Fruit fly (Drosophila melanogaster) whole organism, embryonic: Measurements from ENCODE around the gene Hph.

ENCODE experiments used
- Atf6 ChIP-seq: fragments of 200-800 bp; sonication (Bioruptor generic); IDR thresholded peaks from 2 replicates; pipeline ENCODE4 v1.3.6; 2022; ENCODE audit warnings: missing biosample characterization, missing genetic modification characterization
- CG10543 ChIP-seq: fragments of 200-800 bp; sonication (Bioruptor generic); optimal IDR thresholded peaks from 3 replicates; lab custom pipeline; 2017; ENCODE audit warnings: missing biosample characterization, mild to moderate bottlenecking, missing genetic modification characterization, moderate library complexity
- CG11398 ChIP-seq: fragments of 200-800 bp; sonication (Bioruptor generic); optimal IDR thresholded peaks from 2 replicates; lab custom pipeline; 2016; ENCODE audit warnings: missing biosample characterization, missing genetic modification characterization
- CG12299 ChIP-seq: fragments of 200-800 bp; sonication (Bioruptor generic); optimal IDR thresholded peaks from 2 replicates; lab custom pipeline; 2018; ENCODE audit warnings: missing biosample characterization, mild to moderate bottlenecking, missing genetic modification characterization
- CG12659 ChIP-seq: fragments of 200-800 bp; sonication (Bioruptor generic); optimal IDR thresholded peaks from 3 replicates; lab custom pipeline; 2017; ENCODE audit warnings: mild to moderate bottlenecking, missing biosample characterization, missing genetic modification reagents, missing genetic modification characterization
- CG12769 ChIP-seq: fragments of 200-800 bp; sonication (Bioruptor generic); optimal IDR thresholded peaks from 2 replicates; lab custom pipeline; 2019; ENCODE audit warnings: missing biosample characterization, mild to moderate bottlenecking, missing genetic modification characterization, moderate library complexity
- CG13287 ChIP-seq: fragments of 200-800 bp; sonication (Bioruptor generic); IDR thresholded peaks from 2 replicates; pipeline ENCODE4 v1.3.6; 2022; ENCODE audit warnings: missing biosample characterization, missing genetic modification characterization; ENCODE audit not compliant: partially characterized antibody
- CG14860 ChIP-seq: fragments of 200-800 bp; sonication (Bioruptor generic); IDR thresholded peaks from 3 replicates; pipeline ENCODE4 v1.3.6; 2022; ENCODE audit warnings: missing biosample characterization, missing genetic modification characterization; ENCODE audit not compliant: partially characterized antibody
- CG17612 ChIP-seq: fragments of 200-800 bp; sonication (Bioruptor generic); IDR thresholded peaks from 2 replicates; pipeline ENCODE4 v1.3.6; 2022; ENCODE audit warnings: missing biosample characterization, missing genetic modification characterization
- CG1792 ChIP-seq: fragments of 200-800 bp; sonication (Bioruptor generic); optimal IDR thresholded peaks from 2 replicates; lab custom pipeline; 2016; ENCODE audit warnings: missing biosample characterization, missing genetic modification characterization
- CG2678 ChIP-seq: fragments of 200-800 bp; sonication (Bioruptor generic); optimal IDR thresholded peaks from 3 replicates; lab custom pipeline; 2019; ENCODE audit warnings: missing biosample characterization, mild to moderate bottlenecking, missing genetic modification characterization, moderate library complexity
- CG3065 ChIP-seq: fragments of 200-800 bp; sonication (Bioruptor generic); optimal IDR thresholded peaks from 2 replicates; lab custom pipeline; 2016; ENCODE audit warnings: missing biosample characterization, missing genetic modification characterization
- CG34376 ChIP-seq: fragments of 200-800 bp; sonication (Bioruptor generic); optimal IDR thresholded peaks from 2 replicates; lab custom pipeline; 2018; ENCODE audit warnings: missing biosample characterization, mild to moderate bottlenecking, missing genetic modification characterization
- CG34422 ChIP-seq: fragments of 200-800 bp; sonication (Bioruptor generic); IDR thresholded peaks from 3 replicates; pipeline ENCODE4 v1.3.6; 2022; ENCODE audit warnings: missing biosample characterization, missing genetic modification characterization
- CG4282 ChIP-seq: fragments of 200-800 bp; sonication (Bioruptor generic); optimal IDR thresholded peaks from 2 replicates; lab custom pipeline; 2016; ENCODE audit warnings: missing biosample characterization, missing genetic modification characterization
- CG6175 ChIP-seq: fragments of 200-800 bp; sonication (Bioruptor generic); IDR thresholded peaks from 3 replicates; pipeline ENCODE4 v1.3.6; 2022; ENCODE audit warnings: missing biosample characterization, missing genetic modification characterization
- CG8478 ChIP-seq: fragments of >200 bp; optimal IDR thresholded peaks from 2 replicates; lab custom pipeline; 2018
- CG9932 ChIP-seq: fragments of 200-800 bp; sonication (Bioruptor generic); IDR thresholded peaks from 2 replicates; pipeline ENCODE4 v1.3.6; 2022; ENCODE audit warnings: missing biosample characterization, missing genetic modification characterization
- CoRest ChIP-seq: fragments of 200-800 bp; sonication (Bioruptor generic); optimal IDR thresholded peaks from 3 replicates; lab custom pipeline; 2018; ENCODE audit warnings: missing biosample characterization, mild to moderate bottlenecking, missing genetic modification characterization, moderate library complexity
- Dbx ChIP-seq: fragments of 200-800 bp; sonication (Bioruptor generic); IDR thresholded peaks from 3 replicates; pipeline ENCODE4 v1.3.6; 2022; ENCODE audit warnings: missing biosample characterization, missing genetic modification characterization
- Deaf1 ChIP-seq: fragments of 200-800 bp; optimal IDR thresholded peaks from 3 replicates; lab custom pipeline; 2019; ENCODE audit warnings: missing biosample characterization, mild to moderate bottlenecking, missing genetic modification characterization, moderate library complexity
- Fer1 ChIP-seq: fragments of 200-800 bp; sonication (Bioruptor generic); optimal IDR thresholded peaks from 2 replicates; lab custom pipeline; 2017; ENCODE audit warnings: missing biosample characterization, mild to moderate bottlenecking, missing genetic modification characterization
- HLH54F ChIP-seq: fragments of 200-800 bp; sonication (Bioruptor generic); optimal IDR thresholded peaks from 3 replicates; lab custom pipeline; 2016; ENCODE audit warnings: missing biosample characterization, missing genetic modification characterization
- Kr ChIP-seq: fragments of 200-800 bp; sonication (Bioruptor generic); optimal IDR thresholded peaks from 2 replicates; lab custom pipeline; 2017; ENCODE audit warnings: missing biosample characterization, mild to moderate bottlenecking, missing genetic modification characterization
- MBD-R2 ChIP-seq: fragments of 200-800 bp; sonication (Bioruptor generic); IDR thresholded peaks from 2 replicates; pipeline ENCODE4 v1.3.6; 2022; ENCODE audit warnings: missing biosample characterization, missing genetic modification characterization
- Mes4 ChIP-seq: fragments of 200-800 bp; sonication (Bioruptor generic); optimal IDR thresholded peaks from 2 replicates; lab custom pipeline; 2016; ENCODE audit warnings: missing biosample characterization, missing genetic modification characterization
- Nf-YC ChIP-seq: fragments of 200-800 bp; optimal IDR thresholded peaks from 3 replicates; lab custom pipeline; 2019; ENCODE audit warnings: missing biosample characterization, mild to moderate bottlenecking, missing genetic modification characterization, moderate library complexity
- NfI ChIP-seq: fragments of 200-800 bp; sonication (Bioruptor generic); optimal IDR thresholded peaks from 3 replicates; lab custom pipeline; 2018; ENCODE audit warnings: missing biosample characterization, mild to moderate bottlenecking, missing genetic modification characterization, moderate library complexity
- Opbp ChIP-seq: fragments of 200-800 bp; sonication (Bioruptor generic); IDR thresholded peaks from 3 replicates; pipeline ENCODE4 v1.3.6; 2022; ENCODE audit warnings: missing biosample characterization, missing genetic modification characterization; ENCODE audit not compliant: partially characterized antibody
- bbx ChIP-seq: fragments of 200-800 bp; sonication (Bioruptor generic); IDR thresholded peaks from 2 replicates; pipeline ENCODE4 v1.3.6; 2022; ENCODE audit warnings: missing biosample characterization, missing genetic modification characterization; ENCODE audit not compliant: partially characterized antibody
- bcd ChIP-seq: fragments of 200-800 bp; sonication (Bioruptor generic); optimal IDR thresholded peaks from 2 replicates; lab custom pipeline; 2017; ENCODE audit warnings: missing biosample characterization, mild to moderate bottlenecking, missing genetic modification characterization
- chinmo ChIP-seq: fragments of 200-800 bp; sonication (Bioruptor generic); IDR thresholded peaks from 4 replicates; pipeline ENCODE4 v1.3.6; 2022; ENCODE audit warnings: missing biosample characterization, missing genetic modification characterization; ENCODE audit not compliant: partially characterized antibody
- crol ChIP-seq: fragments of 200-800 bp; sonication (Bioruptor generic); IDR thresholded peaks from 2 replicates; pipeline ENCODE4 v1.3.6; 2022; ENCODE audit warnings: missing biosample characterization, missing genetic modification characterization
- danr ChIP-seq: fragments of 200-800 bp; sonication (Bioruptor generic); IDR thresholded peaks from 2 replicates; pipeline ENCODE4 v1.3.6; 2022; ENCODE audit warnings: missing biosample characterization, missing genetic modification characterization
- dpn ChIP-seq, 2 experiments: fragments of 200-800 bp; sonication (Bioruptor generic); optimal IDR thresholded peaks; 3 replicates each; lab custom pipeline; 2016; ENCODE audit warnings: missing biosample characterization in 2 of 2, missing genetic modification characterization in 2 of 2
- ewg ChIP-seq: fragments of 200-800 bp; sonication (Bioruptor generic); optimal IDR thresholded peaks from 3 replicates; lab custom pipeline; 2017; ENCODE audit warnings: mild to moderate bottlenecking, missing biosample characterization, missing genetic modification reagents, missing genetic modification characterization
- grau ChIP-seq: fragments of 200-800 bp; optimal IDR thresholded peaks from 3 replicates; lab custom pipeline; 2019; ENCODE audit warnings: missing biosample characterization, mild to moderate bottlenecking, missing genetic modification characterization, moderate library complexity
- gro ChIP-seq: fragments of 200-800 bp; sonication (Bioruptor generic); optimal IDR thresholded peaks from 2 replicates; lab custom pipeline; 2016; ENCODE audit warnings: missing biosample characterization, missing genetic modification characterization
- hb ChIP-seq: fragments of 200-800 bp; sonication (Bioruptor generic); IDR thresholded peaks from 3 replicates; pipeline ENCODE4 v1.3.6; 2022; ENCODE audit warnings: missing biosample characterization, missing genetic modification characterization; ENCODE audit not compliant: partially characterized antibody
- hbn ChIP-seq: fragments of 200-800 bp; sonication (Bioruptor generic); IDR thresholded peaks from 2 replicates; pipeline ENCODE4 v1.3.6; 2022; ENCODE audit warnings: missing biosample characterization, missing genetic modification characterization; ENCODE audit not compliant: partially characterized antibody
- kah ChIP-seq: fragments of 200-800 bp; sonication (Bioruptor generic); optimal IDR thresholded peaks from 2 replicates; lab custom pipeline; 2018; ENCODE audit warnings: missing biosample characterization, mild to moderate bottlenecking, missing genetic modification characterization
- lilli ChIP-seq: fragments of 200-800 bp; sonication (Bioruptor generic); optimal IDR thresholded peaks from 3 replicates; lab custom pipeline; 2016; ENCODE audit warnings: missing biosample characterization, missing genetic modification characterization
- pho ChIP-seq: fragments of 200-800 bp; sonication (Bioruptor generic); optimal IDR thresholded peaks from 2 replicates; lab custom pipeline; 2016; ENCODE audit warnings: missing biosample characterization, missing genetic modification characterization
- prd ChIP-seq, 3 experiments: fragments of >200 bp in 2 of 3; fragments of 200-800 bp in 1 of 3; sonication (Bioruptor generic) in 1 of 3; optimal IDR thresholded peaks in 2 of 3; IDR thresholded peaks in 1 of 3; 2 replicates in 2 of 3; 3 replicates in 1 of 3; pipeline versions ENCODE4 v1.3.6 to Lab custom; 2017 to 2022; ENCODE audit warnings: missing biosample characterization in 1 of 3, missing genetic modification characterization in 1 of 3
- row ChIP-seq: fragments of 200-800 bp; sonication (Bioruptor generic); IDR thresholded peaks from 3 replicates; pipeline ENCODE4 v1.3.6; 2022; ENCODE audit warnings: missing biosample characterization, missing genetic modification characterization
- sna ChIP-seq: fragments of 200-800 bp; sonication (Bioruptor generic); IDR thresholded peaks from 2 replicates; pipeline ENCODE4 v1.3.6; 2022; ENCODE audit warnings: missing biosample characterization, missing genetic modification characterization; ENCODE audit not compliant: partially characterized antibody
- ssp ChIP-seq: fragments of 200-800 bp; sonication (Bioruptor generic); IDR thresholded peaks from 2 replicates; pipeline ENCODE4 v1.3.6; 2022; ENCODE audit warnings: missing biosample characterization, missing genetic modification characterization
- z ChIP-seq: fragments of 200-800 bp; sonication (Bioruptor generic); IDR thresholded peaks from 3 replicates; pipeline ENCODE4 v1.3.6; 2022; ENCODE audit warnings: missing biosample characterization, missing genetic modification characterization

Gene Hph

dm6 chr3R:5251243-5251865, 5.5 kb upstream of the Hph start, which contains the start of gene CtsF (continued):
- TF ChIP-seq pho (GFP tag; lab: Kevin White, UChicago) (peak; percentile 23), CG14860 (peak; percentile 100), Kr (no peak), Fer1 (GFP tag; lab: Kevin White, UChicago) (peak; percentile 68), CG10543 (GFP tag; lab: Kevin White, UChicago) (peak; percentile 64), NfI (GFP tag; lab: Kevin White, UChicago) (peak; percentile 4), ssp (0 out of 2 replicates have a peak, but pooled peaks have one; percentile 20), hb (peak; percentile 99), bbx (peak; percentile 99), CG1792 (GFP tag; lab: Kevin White, UChicago) (peak; percentile 12), CG12299 (tag; lab: Kevin White, UChicago) (peak; percentile 28), z (GFP tag; lab: Robert Waterston, UW) (0 out of 3 replicates have a peak, but pooled peaks have one; percentile 30), sna (GFP tag; lab: Robert Waterston, UW) (peak; percentile 99), CoRest (tag; lab: Kevin White, UChicago) (peak; percentile 34), CG13287 (GFP tag; lab: Robert Waterston, UW) (peak; percentile 99), CG3065 (no peak), CG6175 (GFP tag; lab: Robert Waterston, UW) (peak; percentile 75; the same call in 1 of the 3 replicates), CG9932 (peak; percentile 62), CG4282 (GFP tag; lab: Kevin White, UChicago) (peak; percentile 32), grau (tag; lab: Kevin White, UChicago) (peak; percentile 19), CG34422 (GFP tag; lab: Robert Waterston, UW) (peak; percentile 85; the same call in 1 of the 3 replicates), CG34376 (GFP tag; lab: Kevin White, UChicago) (peak; percentile 42), CG8478 (lab: Kevin White, UChicago) (peak; percentile 93), CG17612 (GFP tag; lab: Robert Waterston, UW) (no peak), lilli (GFP tag; lab: Kevin White, UChicago) (peak; percentile 24), Atf6 (GFP tag; lab: Robert Waterston, UW) (peak; percentile 43; the same call in 1 of the 2 replicates), CG12769 (tag; lab: Kevin White, UChicago) (peak; percentile 84), HLH54F (GFP tag; lab: Kevin White, UChicago) (peak; percentile 13), gro (peak; percentile 57), crol (GFP tag; lab: Robert Waterston, UW) (peak; percentile 87), bcd (no peak), prd (optimal IDR thresholded peaks at IDR 0.05; lab: Kevin White, UChicago) (no peak), prd (GFP tag; IDR thresholded peaks at IDR 0.05; lab: Robert Waterston, UW) (no peak), kah (GFP tag; lab: Kevin White, UChicago) (peak; percentile 55), CG12659 (GFP tag; lab: Kevin White, UChicago) (peak; percentile 80), hbn (peak; percentile 98), Nf-YC (peak; percentile 49), Dbx (GFP tag; lab: Robert Waterston, UW) (0 out of 3 replicates have a peak, but pooled peaks have one; percentile 58), MBD-R2 (GFP tag; lab: Robert Waterston, UW) (peak; percentile 70), danr (GFP tag; lab: Robert Waterston, UW) (no peak), chinmo (GFP tag; lab: Robert Waterston, UW) (peak; percentile 97), CG2678 (tag; lab: Kevin White, UChicago) (peak; percentile 3), Opbp (GFP tag; lab: Robert Waterston, UW) (peak; percentile 99), row (GFP tag; lab: Robert Waterston, UW) (peak; percentile 57; the same call in 1 of the 3 replicates), Mes4 (GFP tag; lab: Kevin White, UChicago) (peak; percentile 11), ewg (peak; percentile 4), dpn (GFP tag; optimal IDR thresholded peaks at IDR 0.05; lab: Kevin White, UChicago) (peak; percentile 20 to 25), Deaf1 (peak; percentile 16), CG11398 (GFP tag; lab: Kevin White, UChicago) (peak; percentile 28)
